Fruit fly (Drosophila melanogaster): ENCODE measurements around the gene CtIP.

CtIP gene

DNA sequence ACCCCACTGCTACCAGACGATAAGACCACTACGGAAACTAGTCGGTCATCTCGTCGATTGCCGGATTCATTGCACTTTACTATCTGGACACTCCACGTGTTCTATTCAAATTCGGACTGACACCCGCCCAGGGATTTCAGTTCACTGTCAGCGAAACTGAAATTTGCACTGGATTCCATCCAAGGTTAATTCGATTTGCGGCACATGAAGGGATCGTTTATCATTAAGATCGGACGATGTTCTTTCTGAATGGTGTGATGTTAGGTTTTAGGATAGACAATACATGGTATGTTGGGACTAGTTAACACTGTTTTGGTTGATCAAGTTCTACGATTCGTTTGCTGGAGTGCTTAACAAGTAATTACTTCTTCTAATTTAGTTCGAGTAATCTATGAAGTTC lies 29.9 kb downstream of the CtIP start, which contains the start of gene CG42764:
Gene CG42764, minus strand, starts transcription at position 101 of the 400 bp plus-strand sequence.
- TF ChIP-seq Eip75B (GFP tag; optimal IDR thresholded peaks at IDR 0.05): no peak
- no peak for TF ChIP-seq CG15336 (GFP tag; IDR thresholded peaks at IDR 0.05)
- no peak for TF ChIP-seq Sox14 (GFP tag; optimal IDR thresholded peaks at IDR 0.05)
- TF ChIP-seq Eip93F (GFP tag; optimal IDR thresholded peaks at IDR 0.05): no peak

DNA sequence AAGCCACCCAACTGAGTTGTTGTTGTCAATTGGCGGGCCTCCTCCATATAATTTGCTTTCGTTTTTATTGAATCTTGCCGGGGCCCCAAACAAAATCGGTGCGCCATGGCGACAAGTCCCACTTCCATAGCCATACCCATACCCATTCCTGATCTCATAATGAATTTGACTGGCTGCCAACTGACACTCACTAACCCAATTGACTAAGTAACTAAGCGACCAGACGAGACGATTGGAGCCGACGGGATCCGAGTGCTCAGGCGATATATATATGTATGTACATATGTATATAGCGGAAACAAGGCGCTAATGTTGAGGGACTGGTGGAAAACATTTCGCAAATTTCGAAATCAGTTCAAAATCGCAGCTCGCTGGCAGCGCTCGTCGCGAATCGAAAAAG lies 30.5 kb downstream of the CtIP start, which contains the start of gene Tdh:
Gene Tdh, plus strand, starts transcription at position 346 of the 400 bp plus-strand sequence.
- no peak for TF ChIP-seq dac (GFP tag; optimal IDR thresholded peaks at IDR 0.05)

DNA sequence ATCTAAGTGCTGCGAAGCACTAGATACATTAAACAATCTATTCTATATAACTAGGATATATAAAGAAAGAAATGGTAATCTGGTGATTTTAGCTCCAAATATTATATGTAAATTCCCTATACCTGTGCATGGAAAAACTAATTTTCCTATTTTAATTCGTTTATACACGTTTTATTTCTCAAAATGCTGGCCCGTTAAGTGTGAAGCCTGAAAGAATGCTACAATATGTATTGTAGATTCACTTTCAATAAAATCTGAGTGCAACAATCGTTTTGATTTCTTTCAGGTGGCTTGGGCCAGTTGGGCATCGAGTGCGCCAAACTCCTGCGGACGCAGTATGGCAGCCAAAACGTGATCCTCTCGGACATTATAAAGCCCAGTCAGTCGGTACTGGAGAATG lies 31.4 kb downstream of the CtIP start:
- TF ChIP-seq CG7368 (GFP tag; optimal IDR thresholded peaks at IDR 0.05): no peak
- TF ChIP-seq Blimp-1 (GFP tag; optimal IDR thresholded peaks at IDR 0.05): peak; percentile 49
- TF ChIP-seq CG6854 (GFP tag; optimal IDR thresholded peaks at IDR 0.05): no peak

DNA sequence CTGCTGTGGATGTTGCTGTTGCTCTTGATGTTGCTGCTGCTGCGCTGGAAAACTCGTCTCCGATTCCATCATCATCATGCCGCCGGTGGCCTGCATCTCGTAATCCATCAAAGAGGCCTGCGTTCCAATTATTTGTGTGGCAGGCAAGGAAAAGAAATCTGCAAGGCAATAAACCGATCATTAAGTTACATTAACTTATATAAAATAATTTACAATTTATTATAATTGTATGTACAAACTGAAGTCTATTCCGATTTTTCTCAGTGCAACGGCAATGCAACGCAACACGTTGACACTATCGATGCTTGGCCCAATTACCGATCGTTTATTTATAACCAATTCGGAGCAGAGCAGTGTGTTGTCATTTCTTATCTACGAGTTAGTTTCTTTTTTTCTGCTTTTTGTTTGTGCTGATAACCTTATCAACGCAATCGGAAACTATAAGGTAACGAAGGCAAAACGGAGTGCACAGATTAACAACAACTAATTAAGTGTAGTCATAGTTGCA lies 35.0 kb downstream of the CtIP start:
- TF ChIP-seq Ets96B (tag; optimal IDR thresholded peaks at IDR 0.05) (no peak), achi (GFP tag; optimal IDR thresholded peaks at IDR 0.05) (no peak), esn (GFP tag; optimal IDR thresholded peaks at IDR 0.05) (no peak), CG1621 (tag; optimal IDR thresholded peaks at IDR 0.05) (no peak), Blimp-1 (GFP tag; optimal IDR thresholded peaks at IDR 0.05) (no peak), Eip78C (GFP tag) (peak; percentile 75), CG6276 (GFP tag; optimal IDR thresholded peaks at IDR 0.05) (peak; percentile 50), Hr39 (GFP tag; optimal IDR thresholded peaks at IDR 0.05) (no peak), CG6808 (GFP tag; optimal IDR thresholded peaks at IDR 0.05) (no peak), CG11762 (GFP tag; optimal IDR thresholded peaks at IDR 0.05; ENCODE audit: insufficient read depth) (no peak), fkh (GFP tag; optimal IDR thresholded peaks at IDR 0.05) (no peak), dsx (GFP tag; optimal IDR thresholded peaks at IDR 0.05; ENCODE audit: poor library complexity, severe bottlenecking) (no peak), Sox15 (GFP tag; optimal IDR thresholded peaks at IDR 0.05) (no peak), fd59A (GFP tag; optimal IDR thresholded peaks at IDR 0.05) (peak; percentile 37), CG7368 (GFP tag; optimal IDR thresholded peaks at IDR 0.05) (peak; percentile 22), topi (GFP tag; optimal IDR thresholded peaks at IDR 0.05) (no peak), CG6792 (GFP tag; optimal IDR thresholded peaks at IDR 0.05) (peak; percentile 9), Sox14 (GFP tag; optimal IDR thresholded peaks at IDR 0.05) (no peak), CG16779 (tag; optimal IDR thresholded peaks at IDR 0.05) (no peak), vri (GFP tag; optimal IDR thresholded peaks at IDR 0.05) (no peak), Eip93F (GFP tag; optimal IDR thresholded peaks at IDR 0.05) (no peak), OdsH (GFP tag; optimal IDR thresholded peaks at IDR 0.05) (peak; percentile 39), eg (GFP tag; IDR thresholded peaks at IDR 0.05) (peak; percentile 82), CG3032 (tag; optimal IDR thresholded peaks at IDR 0.05) (no peak), CG10669 (GFP tag; optimal IDR thresholded peaks at IDR 0.05) (peak; percentile 38), CG9139 (GFP tag; optimal IDR thresholded peaks at IDR 0.05) (no peak), pdm3 (GFP tag; optimal IDR thresholded peaks at IDR 0.05) (no peak), acj6 (GFP tag; optimal IDR thresholded peaks at IDR 0.05) (peak; percentile 8), Lpt (GFP tag; optimal IDR thresholded peaks at IDR 0.05) (peak; percentile 1), CG11294 (GFP tag; IDR thresholded peaks at IDR 0.05) (peak; percentile 49; the same call in 1 of the 2 replicates), CG34406 (GFP tag; optimal IDR thresholded peaks at IDR 0.05) (no peak), fd85E (GFP tag; optimal IDR thresholded peaks at IDR 0.05) (no peak), CG32006 (GFP tag; optimal IDR thresholded peaks at IDR 0.05) (peak; percentile 68), dac (GFP tag; optimal IDR thresholded peaks at IDR 0.05) (peak; percentile 12), cyc (GFP tag; optimal IDR thresholded peaks at IDR 0.05) (no peak), CG6854 (GFP tag; optimal IDR thresholded peaks at IDR 0.05) (no peak), Eip75B (GFP tag; optimal IDR thresholded peaks at IDR 0.05) (no peak), Sox102F (GFP tag; optimal IDR thresholded peaks at IDR 0.05) (no peak), svp (GFP tag) (no peak), Smox (GFP tag; optimal IDR thresholded peaks at IDR 0.05) (no peak), Ets21C (GFP tag; optimal IDR thresholded peaks at IDR 0.05) (no peak), ss (GFP tag; optimal IDR thresholded peaks at IDR 0.05) (no peak), Met (GFP tag; optimal IDR thresholded peaks at IDR 0.05) (no peak)
